Fruit fly (Drosophila melanogaster): Measurements from ENCODE around the gene CG9286.
A peak's percentile ranks its signal among the peaks of the same experiment; 100 is the strongest.

DNA sequence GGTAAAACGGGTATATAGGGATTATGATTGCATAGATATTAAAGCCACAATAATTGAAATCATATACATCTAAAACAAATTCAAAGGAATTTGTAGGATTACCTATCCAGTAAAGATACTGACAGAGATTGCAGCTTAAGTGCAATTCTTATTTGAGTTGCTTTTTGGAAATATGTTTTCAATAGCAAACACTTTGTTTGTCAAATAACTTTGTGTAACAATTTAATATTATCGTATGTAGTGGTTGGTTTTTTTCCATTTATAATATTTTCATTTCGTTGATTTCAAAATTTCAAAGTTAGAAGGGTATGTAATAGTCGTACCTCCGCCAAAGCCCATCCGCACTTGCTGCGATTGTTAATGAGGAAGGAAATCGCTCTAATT is 25.9 kb downstream of the CG9286 start:
- TF ChIP-seq EcR (GFP tag; optimal IDR thresholded peaks at IDR 0.05) (no peak), CG34367 (tag; optimal IDR thresholded peaks at IDR 0.05) (peak; percentile 20), Snoo (tag; optimal IDR thresholded peaks at IDR 0.05) (peak; percentile 23), CG4496 (GFP tag; IDR thresholded peaks at IDR 0.05) (peak; percentile 35; the same call in 2 of the 3 replicates), D1 (tag; optimal IDR thresholded peaks at IDR 0.05) (no peak), CG17806 (tag; optimal IDR thresholded peaks at IDR 0.05) (peak; percentile 21), CG8301 (tag; optimal IDR thresholded peaks at IDR 0.05) (peak; percentile 61), CG32121 (GFP tag; IDR thresholded peaks at IDR 0.05) (peak; percentile 49), CG9948 (tag; optimal IDR thresholded peaks at IDR 0.05) (peak; percentile 51), CG13204 (GFP tag; optimal IDR thresholded peaks at IDR 0.05) (no peak), Pif1A (GFP tag; optimal IDR thresholded peaks at IDR 0.05) (peak; percentile 60)
